Worm (Caenorhabditis elegans) whole organism, L2 larva: ENCODE results near the gene Y38E10A.28.

Experiments
- F13H6.1 ChIP-seq: sonication (generic microtip); optimal IDR thresholded peaks from 2 replicates; lab custom pipeline; 2016; ENCODE audit warnings: missing genetic modification characterization, missing compliant biosample characterization
- R02D3.7 ChIP-seq: fragments of 150-350 bp; optimal IDR thresholded peaks from 2 replicates; lab custom pipeline; 2014; ENCODE audit warnings: missing biosample characterization, missing genetic modification characterization
- Y55F3AM.14 ChIP-seq: fragments of 200-800 bp; sonication (Bioruptor generic); optimal IDR thresholded peaks from 2 replicates; lab custom pipeline; 2018; ENCODE audit warnings: mild to moderate bottlenecking, missing genetic modification characterization, missing compliant biosample characterization
- ZK546.5 ChIP-seq: sonication (generic microtip); optimal IDR thresholded peaks from 2 replicates; lab custom pipeline; 2017; ENCODE audit warnings: missing biosample characterization, missing genetic modification characterization
- aly-2 ChIP-seq: fragments of 150-350 bp; optimal IDR thresholded peaks from 2 replicates; lab custom pipeline; 2014; ENCODE audit warnings: missing biosample characterization, missing genetic modification characterization
- ceh-16 ChIP-seq: fragments of 150-350 bp; optimal IDR thresholded peaks from 2 replicates; lab custom pipeline; 2014; ENCODE audit warnings: missing biosample characterization, missing genetic modification characterization
- crh-2 ChIP-seq: sonication (generic microtip); optimal IDR thresholded peaks from 2 replicates; lab custom pipeline; 2017; ENCODE audit warnings: missing biosample characterization, missing genetic modification characterization
- dmd-4 ChIP-seq: sonication (generic microtip); optimal IDR thresholded peaks from 2 replicates; lab custom pipeline; 2017; ENCODE audit warnings: missing biosample characterization, missing genetic modification characterization
- egl-27 ChIP-seq: sonication (generic microtip); optimal IDR thresholded peaks from 3 replicates; lab custom pipeline; 2017; ENCODE audit warnings: missing biosample characterization, missing genetic modification reagents, missing genetic modification characterization
- elt-3 ChIP-seq: sonication (generic microtip); optimal IDR thresholded peaks from 2 replicates; lab custom pipeline; 2017; ENCODE audit warnings: missing biosample characterization, missing genetic modification characterization
- fos-1 ChIP-seq: fragments of 150-350 bp; optimal IDR thresholded peaks from 2 replicates; lab custom pipeline; 2014; ENCODE audit warnings: missing biosample characterization, missing genetic modification characterization
- gmeb-1 ChIP-seq: fragments of 150-350 bp; optimal IDR thresholded peaks from 2 replicates; lab custom pipeline; 2014; ENCODE audit warnings: missing biosample characterization, missing genetic modification characterization
- lin-13 ChIP-seq: fragments of 150-350 bp; optimal IDR thresholded peaks from 2 replicates; lab custom pipeline; 2014; ENCODE audit warnings: missing biosample characterization, missing genetic modification reagents, missing genetic modification characterization
- lin-39 ChIP-seq: fragments of 150-350 bp; optimal IDR thresholded peaks from 2 replicates; lab custom pipeline; 2014; ENCODE audit warnings: missing biosample characterization, missing genetic modification reagents, missing genetic modification characterization
- lsy-2 ChIP-seq, 2 experiments: fragments of 150-350 bp in 1 of 2; sonication (generic microtip) in 1 of 2; optimal IDR thresholded peaks; 2 replicates each; lab custom pipeline; 2014 to 2017; ENCODE audit warnings: missing biosample characterization in 2 of 2, missing genetic modification characterization in 2 of 2
- mab-5 ChIP-seq: fragments of 150-350 bp; optimal IDR thresholded peaks from 2 replicates; lab custom pipeline; 2014; ENCODE audit warnings: missing biosample characterization, missing genetic modification characterization
- mbf-1 ChIP-seq: sonication (generic microtip); optimal IDR thresholded peaks from 2 replicates; lab custom pipeline; 2017; ENCODE audit warnings: missing biosample characterization, missing genetic modification characterization
- mdl-1 ChIP-seq, 2 experiments: fragments of 150-350 bp in 1 of 2; sonication (generic microtip) in 1 of 2; optimal IDR thresholded peaks; 2 replicates each; lab custom pipeline; 2017; ENCODE audit warnings: missing biosample characterization in 2 of 2, missing genetic modification characterization in 2 of 2
- nhr-129 ChIP-seq: fragments of 150-350 bp; optimal IDR thresholded peaks from 2 replicates; lab custom pipeline; 2014; ENCODE audit warnings: missing biosample characterization, missing genetic modification characterization
- nhr-21 ChIP-seq: fragments of 150-350 bp; optimal IDR thresholded peaks from 2 replicates; lab custom pipeline; 2014; ENCODE audit warnings: missing biosample characterization, missing genetic modification characterization
- nhr-23 ChIP-seq: fragments of 150-350 bp; optimal IDR thresholded peaks from 2 replicates; lab custom pipeline; 2014; ENCODE audit warnings: missing biosample characterization, missing genetic modification reagents, missing genetic modification characterization
- nhr-237 ChIP-seq: fragments of 150-350 bp; optimal IDR thresholded peaks from 2 replicates; lab custom pipeline; 2014; ENCODE audit warnings: missing biosample characterization, missing genetic modification characterization
- nhr-6 ChIP-seq: fragments of 150-350 bp; optimal IDR thresholded peaks from 2 replicates; lab custom pipeline; 2014; ENCODE audit warnings: missing biosample characterization, missing genetic modification characterization
- nhr-77 ChIP-seq: fragments of 150-350 bp; optimal IDR thresholded peaks from 2 replicates; lab custom pipeline; 2014; ENCODE audit warnings: missing biosample characterization, missing genetic modification characterization
- skn-1 ChIP-seq: sonication (generic microtip); optimal IDR thresholded peaks from 2 replicates; lab custom pipeline; 2017; ENCODE audit warnings: missing biosample characterization, missing genetic modification characterization
- sma-3 ChIP-seq: sonication (generic microtip); optimal IDR thresholded peaks from 2 replicates; lab custom pipeline; 2016; ENCODE audit warnings: missing genetic modification reagents, missing genetic modification characterization, missing compliant biosample characterization
- sma-9 ChIP-seq, 2 experiments: fragments of 150-350 bp in 1 of 2; sonication (generic microtip) in 1 of 2; optimal IDR thresholded peaks; 2 replicates each; lab custom pipeline; 2014 to 2016; ENCODE audit warnings: missing genetic modification characterization in 2 of 2, mild to moderate bottlenecking in 1 of 2, missing biosample characterization in 1 of 2, missing compliant biosample characterization in 1 of 2, missing genetic modification reagents in 1 of 2, moderate library complexity in 1 of 2
- snpc-4 ChIP-seq: fragments of 150-350 bp; optimal IDR thresholded peaks from 2 replicates; lab custom pipeline; 2014; ENCODE audit warnings: missing biosample characterization, missing genetic modification characterization
- unc-55 ChIP-seq: fragments of 150-350 bp; sonication (generic microtip); optimal IDR thresholded peaks from 3 replicates; lab custom pipeline; 2014; ENCODE audit warnings: missing biosample characterization, missing genetic modification reagents, missing genetic modification characterization
- zag-1 ChIP-seq: fragments of 150-350 bp; optimal IDR thresholded peaks from 2 replicates; lab custom pipeline; 2014; ENCODE audit warnings: missing biosample characterization, missing genetic modification characterization
- ztf-1 ChIP-seq: fragments of 200-800 bp; sonication (Bioruptor generic); conservative IDR thresholded peaks from 2 replicates; pipeline ENCODE4 v1.3.6; 2022; ENCODE audit warnings: missing genetic modification characterization, missing compliant biosample characterization
- ztf-11 ChIP-seq: sonication (generic microtip); optimal IDR thresholded peaks from 2 replicates; lab custom pipeline; 2017; ENCODE audit warnings: missing biosample characterization, missing genetic modification characterization
- ztf-4 ChIP-seq: fragments of 150-350 bp; optimal IDR thresholded peaks from 2 replicates; lab custom pipeline; 2014; ENCODE audit warnings: missing biosample characterization, missing genetic modification characterization

The Y38E10A.28 gene

ce11 chrII:12634749-12635318, 5.3 kb downstream of the Y38E10A.28 start, which contains the start of gene Y38E10A.17:
TSS of gene Y38E10A.17 (minus strand) at chrII:12634799.
- TF ChIP-seq sma-9 (GFP tag; optimal IDR thresholded peaks at IDR 0.05; lab: Kevin White, UChicago) (peak; percentile 44), sma-9 (tag; optimal IDR thresholded peaks at IDR 0.05; lab: Kevin White, UChicago) (no peak), crh-2 (tag; lab: Kevin White, UChicago) (no peak)

ce11 chrII:12636602-12637001, 7.1 kb downstream of the Y38E10A.28 start, which contains the start of gene nhr-234:
TSS of gene nhr-234 (plus strand) at chrII:12636678.
- TF ChIP-seq nhr-77 (tag; lab: Kevin White, UChicago), result no peak

ce11 chrII:12640370-12640769, 10.9 kb downstream of the Y38E10A.28 start, which contains the start of gene nhr-235:
TSS of gene nhr-235 (plus strand) at chrII:12640670.
- no peak for TF ChIP-seq mbf-1 (tag; lab: Kevin White, UChicago)
- no peak for TF ChIP-seq mdl-1 (tag; optimal IDR thresholded peaks at IDR 0.05; lab: Kevin White, UChicago)
- TF ChIP-seq zag-1 (tag; lab: Kevin White, UChicago), result no peak
- no peak for TF ChIP-seq nhr-129
- no peak for TF ChIP-seq mab-5 (tag; lab: Kevin White, UChicago)
- no peak for TF ChIP-seq skn-1 (tag; lab: Kevin White, UChicago)
- TF ChIP-seq ztf-11 (tag; lab: Kevin White, UChicago), result no peak
- TF ChIP-seq gmeb-1 (tag; lab: Kevin White, UChicago), result no peak
- TF ChIP-seq fos-1, result no peak
- TF ChIP-seq elt-3 (tag; lab: Kevin White, UChicago), result no peak
- no peak for TF ChIP-seq nhr-6
- no peak for TF ChIP-seq Y55F3AM.14 (GFP tag; lab: Kevin White, UChicago)
- no peak for TF ChIP-seq ceh-16 (tag; lab: Kevin White, UChicago)
- TF ChIP-seq ztf-1 (GFP tag; lab: Robert Waterston, UW), result no peak
- TF ChIP-seq unc-55 (GFP tag; lab: Kevin White, UChicago), result no peak
- no peak for TF ChIP-seq egl-27 (tag; lab: Kevin White, UChicago)
- TF ChIP-seq nhr-237 (tag; lab: Kevin White, UChicago), result no peak
- TF ChIP-seq sma-3 (GFP tag; lab: Kevin White, UChicago), result no peak
- no peak for TF ChIP-seq ztf-4 (tag; lab: Kevin White, UChicago)
- no peak for TF ChIP-seq F13H6.1 (tag; lab: Kevin White, UChicago)

- no peak for TF ChIP-seq gmeb-1 (tag; lab: Kevin White, UChicago)
- no peak for TF ChIP-seq egl-27 (tag; lab: Kevin White, UChicago)
- TF ChIP-seq lin-39, result no peak
- no peak for TF ChIP-seq Y55F3AM.14 (GFP tag; lab: Kevin White, UChicago)
- TF ChIP-seq snpc-4 (tag; lab: Kevin White, UChicago), result no peak
- TF ChIP-seq crh-2 (tag; lab: Kevin White, UChicago), result no peak
- no peak for TF ChIP-seq nhr-21 (tag; lab: Kevin White, UChicago)
- TF ChIP-seq elt-3 (tag; lab: Kevin White, UChicago), result no peak
These were observed 25.0 kb downstream of the Y38E10A.28 start, which contains the start of gene rgs-4 for ce11 chrII:12654447-12654846. TSS of gene rgs-4 (plus strand) at chrII:12654747.

- TF ChIP-seq lin-13 (GFP tag; lab: Kevin White, UChicago) (no peak), F13H6.1 (tag; lab: Kevin White, UChicago) (no peak), skn-1 (tag; lab: Kevin White, UChicago) (no peak), ZK546.5 (tag; lab: Kevin White, UChicago) (no peak), nhr-23 (tag; lab: Kevin White, UChicago) (no peak), nhr-237 (tag; lab: Kevin White, UChicago) (no peak), aly-2 (tag; lab: Kevin White, UChicago) (no peak), nhr-129 (no peak), R02D3.7 (no peak), dmd-4 (tag; lab: Kevin White, UChicago) (no peak), lsy-2 (tag; optimal IDR thresholded peaks at IDR 0.05; lab: Kevin White, UChicago) (no peak), nhr-21 (tag; lab: Kevin White, UChicago) (no peak)
These were observed 26.3 kb downstream of the Y38E10A.28 start for ce11 chrII:12655816-12656215.
